Worm (Caenorhabditis elegans): Measurements from ENCODE around the gene K08B4.7.

K08B4.7 gene

DNA sequence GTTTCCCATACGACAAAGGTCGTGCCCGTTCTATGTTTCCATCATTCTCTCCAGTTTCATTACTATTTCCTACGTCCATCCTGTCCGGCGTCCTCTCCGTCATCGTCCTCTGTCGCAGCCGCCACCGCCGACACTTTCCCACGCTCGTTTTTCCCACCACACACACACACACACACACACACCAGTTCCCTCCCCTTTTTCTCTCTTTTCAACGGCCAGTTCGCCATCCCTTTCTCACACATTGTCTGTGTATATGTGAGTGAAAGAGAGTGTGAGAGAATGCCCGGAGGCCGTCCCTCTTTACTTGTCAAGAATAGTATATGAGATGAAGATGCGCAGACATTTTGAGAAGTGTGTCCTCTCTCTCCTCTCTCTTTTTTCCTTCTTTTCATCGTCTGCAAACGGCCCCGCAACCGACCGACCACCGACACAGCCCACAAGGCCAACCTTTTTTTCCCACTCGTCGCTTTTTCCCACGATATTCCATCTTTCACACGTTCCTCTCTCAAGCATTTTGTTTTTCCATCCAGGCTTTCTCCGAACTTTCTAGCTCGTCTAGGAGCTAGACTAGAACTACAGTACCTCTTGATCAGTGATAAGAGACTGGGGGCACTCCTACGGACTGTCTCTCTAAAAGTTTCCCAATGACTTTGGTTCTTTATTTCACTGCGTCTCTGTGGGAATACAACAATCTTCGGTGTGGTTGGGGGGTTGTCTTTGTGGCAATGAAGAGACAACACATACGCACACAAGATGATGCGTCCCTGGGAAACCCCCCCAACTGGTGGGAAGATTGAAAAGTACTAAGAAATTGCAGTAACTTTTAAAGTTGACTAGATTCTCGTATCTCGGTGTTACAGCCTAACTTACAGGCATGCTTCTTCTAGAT is 5.1 kb upstream of the K08B4.7 start:
- TF ChIP-seq B0019.2 (GFP tag; conservative IDR thresholded peaks at IDR 0.05) (no peak), hrde-1 (tag; optimal IDR thresholded peaks at IDR 0.05; ENCODE audit: borderline replicate concordance) (no peak), B0336.3 (GFP tag; IDR thresholded peaks at IDR 0.05) (peak; percentile 74), unc-130 (GFP tag; optimal IDR thresholded peaks at IDR 0.05) (no peak), rcor-1 (GFP tag; IDR thresholded peaks at IDR 0.05) (0 out of 2 replicates have a peak, but pooled peaks have one; percentile 35), nfyb-1 (GFP tag; IDR thresholded peaks at IDR 0.05) (peak; percentile 65; the same call in 1 of the 2 replicates), ets-4 (GFP tag; optimal IDR thresholded peaks at IDR 0.05) (peak; percentile 91), gei-17 (GFP tag; optimal IDR thresholded peaks at IDR 0.05) (no peak), madf-10 (tag; optimal IDR thresholded peaks at IDR 0.05) (peak; percentile 32), hmg-20 (GFP tag; IDR thresholded peaks at IDR 0.05) (0 out of 2 replicates have a peak, but pooled peaks have one; percentile 9), lin-54 (GFP tag; optimal IDR thresholded peaks at IDR 0.05) (no peak), F52B5.7 (tag; optimal IDR thresholded peaks at IDR 0.05) (no peak), die-1 (tag; optimal IDR thresholded peaks at IDR 0.05) (peak; percentile 48), F57A8.1 (GFP tag; optimal IDR thresholded peaks at IDR 0.05) (no peak), mes-4 (tag; optimal IDR thresholded peaks at IDR 0.05) (no peak), athp-1 (tag; optimal IDR thresholded peaks at IDR 0.05) (no peak), B0035.1 (tag; optimal IDR thresholded peaks at IDR 0.05) (no peak), F33H1.4 (GFP tag; IDR thresholded peaks at IDR 0.05) (no peak), K12H6.12 (tag; optimal IDR thresholded peaks at IDR 0.05) (peak; percentile 59), K11D2.4 (GFP tag; IDR thresholded peaks at IDR 0.05) (peak; percentile 48; the same call in 1 of the 2 replicates), F10E7.11 (tag; optimal IDR thresholded peaks at IDR 0.05) (no peak), D2030.7 (GFP tag; IDR thresholded peaks at IDR 0.05) (no peak), nhr-27 (tag; optimal IDR thresholded peaks at IDR 0.05) (no peak), nfya-2 (GFP tag; IDR thresholded peaks at IDR 0.05) (no peak), F55B11.4 (tag; optimal IDR thresholded peaks at IDR 0.05; ENCODE audit: borderline replicate concordance, insufficient read depth) (no peak), egrh-3 (GFP tag; IDR thresholded peaks at IDR 0.05) (peak; percentile 66), lsl-1 (GFP tag; optimal IDR thresholded peaks at IDR 0.05) (no peak), sea-2 (GFP tag; IDR thresholded peaks at IDR 0.05) (no peak), lin-35 (GFP tag; optimal IDR thresholded peaks at IDR 0.05) (peak in 1 of 3 experiments; percentile 21), bed-1 (GFP tag; IDR thresholded peaks at IDR 0.05) (no peak), ceh-27 (GFP tag; optimal IDR thresholded peaks at IDR 0.05) (peak; percentile 81), attf-6 (GFP tag; IDR thresholded peaks at IDR 0.05) (no peak), attf-5 (GFP tag; optimal IDR thresholded peaks at IDR 0.05) (peak; percentile 52), let-526 (GFP tag; IDR thresholded peaks at IDR 0.05) (no peak), rec-8 (tag; optimal IDR thresholded peaks at IDR 0.05) (no peak), hlh-26 (GFP tag; conservative IDR thresholded peaks at IDR 0.05) (no peak), zfh-2 (GFP tag; conservative IDR thresholded peaks at IDR 0.05) (peak; percentile 97), ztf-3 (GFP tag; optimal IDR thresholded peaks at IDR 0.05) (peak; percentile 58), snpc-3.4 (tag; optimal IDR thresholded peaks at IDR 0.05) (no peak), ccch-3 (GFP tag; optimal IDR thresholded peaks at IDR 0.05) (no peak), aptf-3 (GFP tag; IDR thresholded peaks at IDR 0.05) (no peak), nhr-179 (tag; optimal IDR thresholded peaks at IDR 0.05) (no peak), lsy-27 (tag; optimal IDR thresholded peaks at IDR 0.05; ENCODE audit: borderline replicate concordance, insufficient read depth) (no peak), F49E8.2 (tag; optimal IDR thresholded peaks at IDR 0.05; ENCODE audit: insufficient read depth) (no peak), madf-6 (GFP tag; IDR thresholded peaks at IDR 0.05) (no peak), hmg-1.2 (GFP tag; IDR thresholded peaks at IDR 0.05) (peak; percentile 90)
